Worm (Caenorhabditis elegans): ENCODE measurements around the gene pxmp-4.
A peak's percentile ranks its signal among the peaks of the same experiment; 100 is the strongest.

Gene pxmp-4

ce11 chrIV:379605-380004 is 42.6 kb upstream of the pxmp-4 start:
- TF ChIP-seq unc-39 (tag; optimal IDR thresholded peaks at IDR 0.05) (no peak), mep-1 (tag; optimal IDR thresholded peaks at IDR 0.05) (no peak), flh-1 (GFP tag; optimal IDR thresholded peaks at IDR 0.05) (no peak), ceh-43 (GFP tag; optimal IDR thresholded peaks at IDR 0.05) (peak; percentile 7), mab-5 (tag; optimal IDR thresholded peaks at IDR 0.05) (no peak), lsy-2 (tag; optimal IDR thresholded peaks at IDR 0.05) (no peak)

ce11 chrIV:378838-379237 is 41.9 kb upstream of the pxmp-4 start:
- TF ChIP-seq ceh-83 (GFP tag; optimal IDR thresholded peaks at IDR 0.05) (no peak), hlh-1 (tag; optimal IDR thresholded peaks at IDR 0.05) (peak; percentile 94), mep-1 (tag; optimal IDR thresholded peaks at IDR 0.05) (no peak), snpc-4 (tag; optimal IDR thresholded peaks at IDR 0.05) (no peak), ceh-39 (tag; optimal IDR thresholded peaks at IDR 0.05) (no peak), lin-32 (GFP tag; optimal IDR thresholded peaks at IDR 0.05) (no peak), tbx-8 (GFP tag; optimal IDR thresholded peaks at IDR 0.05) (no peak), sptf-1 (tag; optimal IDR thresholded peaks at IDR 0.05) (no peak), ces-1 (GFP tag; optimal IDR thresholded peaks at IDR 0.05) (no peak), zip-8 (tag; optimal IDR thresholded peaks at IDR 0.05) (no peak), drap-1 (GFP tag; optimal IDR thresholded peaks at IDR 0.05) (no peak), ceh-43 (GFP tag; optimal IDR thresholded peaks at IDR 0.05) (no peak), unc-120 (tag; optimal IDR thresholded peaks at IDR 0.05; ENCODE audit: poor library complexity, severe bottlenecking) (peak; percentile 82)

ce11 chrIV:378367-378766 is 41.4 kb upstream of the pxmp-4 start:
- TF ChIP-seq mls-2 (tag; optimal IDR thresholded peaks at IDR 0.05) (no peak), nhr-2 (tag; optimal IDR thresholded peaks at IDR 0.05) (no peak), mab-5 (tag; optimal IDR thresholded peaks at IDR 0.05) (no peak)

- no peak for TF ChIP-seq unc-62 (GFP tag; optimal IDR thresholded peaks at IDR 0.05)
- no peak for TF ChIP-seq flh-1 (GFP tag; optimal IDR thresholded peaks at IDR 0.05)
- TF ChIP-seq snpc-4 (tag; optimal IDR thresholded peaks at IDR 0.05) = no peak
- no peak for TF ChIP-seq drap-1 (GFP tag; optimal IDR thresholded peaks at IDR 0.05)
- TF ChIP-seq lin-13 (tag; optimal IDR thresholded peaks at IDR 0.05) = no peak
- TF ChIP-seq cnd-1 (tag; optimal IDR thresholded peaks at IDR 0.05) = no peak
- no peak for TF ChIP-seq ces-1 (GFP tag; optimal IDR thresholded peaks at IDR 0.05)
These were observed 40.8 kb upstream of the pxmp-4 start for ce11 chrIV:377791-378190.

- TF ChIP-seq pha-4 (tag; optimal IDR thresholded peaks at IDR 0.05) = no peak
These were observed 38.9 kb upstream of the pxmp-4 start, which contains the start of gene fln-1 for ce11 chrIV:375915-376314. Gene fln-1, minus strand, starts transcription at chrIV:376015.

- TF ChIP-seq tbx-8 (GFP tag; optimal IDR thresholded peaks at IDR 0.05) = no peak
- no peak for TF ChIP-seq hlh-1 (tag; optimal IDR thresholded peaks at IDR 0.05)
- TF ChIP-seq M03D4.4 (tag; optimal IDR thresholded peaks at IDR 0.05) = no peak
- TF ChIP-seq zip-8 (tag; optimal IDR thresholded peaks at IDR 0.05) = no peak
- no peak for TF ChIP-seq unc-62 (GFP tag; optimal IDR thresholded peaks at IDR 0.05)
- TF ChIP-seq mep-1 (tag; optimal IDR thresholded peaks at IDR 0.05) = no peak
- no peak for TF ChIP-seq mls-2 (tag; optimal IDR thresholded peaks at IDR 0.05)
- TF ChIP-seq unc-39 (tag; optimal IDR thresholded peaks at IDR 0.05) = no peak
- TF ChIP-seq nhr-2 (tag; optimal IDR thresholded peaks at IDR 0.05) = no peak
- TF ChIP-seq elt-3 (tag; optimal IDR thresholded peaks at IDR 0.05) = no peak
- TF ChIP-seq elt-1 (tag; optimal IDR thresholded peaks at IDR 0.05; ENCODE audit: borderline replicate concordance, insufficient read depth) = no peak
- TF ChIP-seq snpc-4 (tag; optimal IDR thresholded peaks at IDR 0.05) = no peak
- TF ChIP-seq ceh-39 (tag; optimal IDR thresholded peaks at IDR 0.05) = no peak
- no peak for TF ChIP-seq ceh-43 (GFP tag; optimal IDR thresholded peaks at IDR 0.05)
- no peak for TF ChIP-seq nhr-76 (tag; optimal IDR thresholded peaks at IDR 0.05)
- no peak for TF ChIP-seq cnd-1 (tag; optimal IDR thresholded peaks at IDR 0.05)
These were observed 37.0 kb upstream of the pxmp-4 start for ce11 chrIV:373963-374362.

ce11 chrIV:372146-372789 is 35.3 kb upstream of the pxmp-4 start:
- TF ChIP-seq lin-13 (tag; optimal IDR thresholded peaks at IDR 0.05) = no peak
- TF ChIP-seq zip-8 (tag; optimal IDR thresholded peaks at IDR 0.05) = peak; percentile 96
- no peak for TF ChIP-seq mep-1 (tag; optimal IDR thresholded peaks at IDR 0.05)
- peak; percentile 62 for TF ChIP-seq unc-120 (tag; optimal IDR thresholded peaks at IDR 0.05; ENCODE audit: poor library complexity, severe bottlenecking)
- no peak for TF ChIP-seq flh-1 (GFP tag; optimal IDR thresholded peaks at IDR 0.05)
- no peak for TF ChIP-seq bed-3 (GFP tag; optimal IDR thresholded peaks at IDR 0.05)
- TF ChIP-seq lsy-2 (tag; optimal IDR thresholded peaks at IDR 0.05) = peak; percentile 32
- peak; percentile 70 for TF ChIP-seq ces-1 (GFP tag; optimal IDR thresholded peaks at IDR 0.05)
- TF ChIP-seq ceh-83 (GFP tag; optimal IDR thresholded peaks at IDR 0.05) = no peak
- TF ChIP-seq ceh-43 (GFP tag; optimal IDR thresholded peaks at IDR 0.05) = no peak
- no peak for TF ChIP-seq drap-1 (GFP tag; optimal IDR thresholded peaks at IDR 0.05)

All from whole organism, mixed stage, embryonic.